Worm (Caenorhabditis elegans): ENCODE results near the gene F55B12.2.

- TF ChIP-seq ceh-13 (GFP tag; optimal IDR thresholded peaks at IDR 0.05) = no peak
- no peak for TF ChIP-seq pes-1 (GFP tag; IDR thresholded peaks at IDR 0.05)
- TF ChIP-seq ama-1 (optimal IDR thresholded peaks at IDR 0.05) = no peak
- no peak for TF ChIP-seq aly-1 (tag; optimal IDR thresholded peaks at IDR 0.05)
- TF ChIP-seq ceh-36 (tag; optimal IDR thresholded peaks at IDR 0.05) = no peak
- TF ChIP-seq tbx-11 (GFP tag; IDR thresholded peaks at IDR 0.05) = no peak
- TF ChIP-seq B0310.2 (tag; optimal IDR thresholded peaks at IDR 0.05) = no peak
- TF ChIP-seq hmg-4 (GFP tag; optimal IDR thresholded peaks at IDR 0.05) = no peak
These were observed 24.1 kb upstream of the F55B12.2 start, which contains the start of gene srx-17 for ce11 chrV:13840909-13841308.

Data from whole organism, early embryonic.